Worm (Caenorhabditis elegans): ENCODE results near the gene srd-63.

Gene srd-63

ce11 chrV:16370039-16370438 is 23.6 kb downstream of the srd-63 start (continued):
- TF ChIP-seq F22D6.2 (tag; optimal IDR thresholded peaks at IDR 0.05) (peak; percentile 27), repo-1 (tag; optimal IDR thresholded peaks at IDR 0.05) (peak; percentile 89), hsf-1 (GFP tag; IDR thresholded peaks at IDR 0.05) (0 out of 2 replicates have a peak, but pooled peaks have one; percentile 46), egl-18 (GFP tag; IDR thresholded peaks at IDR 0.05) (peak; percentile 61; the same call in 1 of the 2 replicates), nhr-80 (tag; optimal IDR thresholded peaks at IDR 0.05) (peak; percentile 71), K12H6.12 (tag; optimal IDR thresholded peaks at IDR 0.05) (peak; percentile 61), egrh-3 (GFP tag; IDR thresholded peaks at IDR 0.05) (peak; percentile 82), nhr-179 (tag; optimal IDR thresholded peaks at IDR 0.05) (peak; percentile 44), unc-130 (GFP tag; optimal IDR thresholded peaks at IDR 0.05) (peak; percentile 73), Y67H2A.10 (GFP tag; conservative IDR thresholded peaks at IDR 0.05) (no peak), T07F8.4 (tag; optimal IDR thresholded peaks at IDR 0.05) (peak; percentile 82), cebp-2 (GFP tag; IDR thresholded peaks at IDR 0.05) (peak; percentile 87), madf-10 (tag; optimal IDR thresholded peaks at IDR 0.05) (peak; percentile 68), sptf-2 (GFP tag; optimal IDR thresholded peaks at IDR 0.05) (peak; percentile 70), zim-3 (tag; optimal IDR thresholded peaks at IDR 0.05) (peak; percentile 83), zfh-2 (GFP tag; conservative IDR thresholded peaks at IDR 0.05) (peak; percentile 96), F55B11.4 (tag; optimal IDR thresholded peaks at IDR 0.05; ENCODE audit: borderline replicate concordance, insufficient read depth) (no peak), hlh-26 (GFP tag; conservative IDR thresholded peaks at IDR 0.05) (no peak), ceh-27 (GFP tag; optimal IDR thresholded peaks at IDR 0.05) (peak; percentile 93), madf-3 (GFP tag; IDR thresholded peaks at IDR 0.05) (peak; percentile 69; the same call in 1 of the 2 replicates), madf-8 (GFP tag; conservative IDR thresholded peaks at IDR 0.05) (0 out of 2 replicates have a peak, but pooled peaks have one; percentile 10), pha-4 (tag; optimal IDR thresholded peaks at IDR 0.05) (no peak), dox-1 (GFP tag; IDR thresholded peaks at IDR 0.05) (peak; percentile 92), Y53F4B.3 (GFP tag; IDR thresholded peaks at IDR 0.05) (0 out of 2 replicates have a peak, but pooled peaks have one; percentile 24), aptf-2 (GFP tag; conservative IDR thresholded peaks at IDR 0.05) (no peak), madf-6 (GFP tag; IDR thresholded peaks at IDR 0.05) (peak; percentile 64; the same call in 1 of the 2 replicates), ztf-26 (tag; optimal IDR thresholded peaks at IDR 0.05) (peak; percentile 86), B0035.1 (tag; optimal IDR thresholded peaks at IDR 0.05) (peak; percentile 69), athp-1 (tag; optimal IDR thresholded peaks at IDR 0.05) (peak; percentile 89), gei-17 (GFP tag; optimal IDR thresholded peaks at IDR 0.05) (peak; percentile 45), F33H1.4 (GFP tag; IDR thresholded peaks at IDR 0.05) (peak; percentile 51), mxl-1 (tag; optimal IDR thresholded peaks at IDR 0.05) (peak; percentile 94), F10E7.11 (tag; optimal IDR thresholded peaks at IDR 0.05) (peak; percentile 78), let-526 (GFP tag; IDR thresholded peaks at IDR 0.05) (peak; percentile 70; the same call in 1 of the 2 replicates), sea-2 (GFP tag; IDR thresholded peaks at IDR 0.05) (0 out of 2 replicates have a peak, but pooled peaks have one; percentile 29), ceh-79 (tag; optimal IDR thresholded peaks at IDR 0.05) (peak; percentile 90), tbx-9 (tag; optimal IDR thresholded peaks at IDR 0.05; ENCODE audit: borderline replicate concordance) (no peak), nfya-2 (GFP tag; IDR thresholded peaks at IDR 0.05) (0 out of 2 replicates have a peak, but pooled peaks have one; percentile 42), rcor-1 (GFP tag; IDR thresholded peaks at IDR 0.05) (peak; percentile 72), K11D2.4 (GFP tag; IDR thresholded peaks at IDR 0.05) (peak; percentile 73), snpc-3.4 (tag; optimal IDR thresholded peaks at IDR 0.05) (peak; percentile 58), F37B4.10 (GFP tag; IDR thresholded peaks at IDR 0.05) (0 out of 2 replicates have a peak, but pooled peaks have one; percentile 92), mcd-1 (GFP tag; IDR thresholded peaks at IDR 0.05) (peak; percentile 83), dpff-1 (tag; optimal IDR thresholded peaks at IDR 0.05) (peak; percentile 77), fkh-3 (tag; optimal IDR thresholded peaks at IDR 0.05) (peak; percentile 88), F23B12.7 (tag; optimal IDR thresholded peaks at IDR 0.05; ENCODE audit: insufficient read depth) (peak; percentile 87), ZK185.1 (tag; optimal IDR thresholded peaks at IDR 0.05; ENCODE audit: poor library complexity, severe bottlenecking) (no peak), nfyb-1 (GFP tag; IDR thresholded peaks at IDR 0.05) (peak; percentile 88)
